Fruit fly (Drosophila melanogaster) whole organism, embryonic: Measurements from ENCODE around the gene CG16727.

Source experiments
- Aef1 ChIP-seq: fragments of 200-800 bp; sonication (Bioruptor generic); IDR thresholded peaks from 3 replicates; pipeline ENCODE4 v1.3.6; 2022; ENCODE audit warnings: missing biosample characterization, missing genetic modification characterization
- Atf3 ChIP-seq: fragments of 200-800 bp; sonication (Bioruptor generic); optimal IDR thresholded peaks from 3 replicates; lab custom pipeline; 2016; ENCODE audit warnings: missing biosample characterization, missing genetic modification characterization
- CG13287 ChIP-seq: fragments of 200-800 bp; sonication (Bioruptor generic); IDR thresholded peaks from 2 replicates; pipeline ENCODE4 v1.3.6; 2022; ENCODE audit warnings: missing biosample characterization, missing genetic modification characterization; ENCODE audit not compliant: partially characterized antibody
- CG13775 ChIP-seq: fragments of 200-800 bp; sonication (Bioruptor generic); optimal IDR thresholded peaks from 3 replicates; lab custom pipeline; 2017; ENCODE audit warnings: missing biosample characterization, mild to moderate bottlenecking, missing genetic modification characterization
- CG15269 ChIP-seq: fragments of 200-800 bp; sonication (Bioruptor generic); optimal IDR thresholded peaks from 2 replicates; lab custom pipeline; 2018; ENCODE audit warnings: missing biosample characterization, mild to moderate bottlenecking, missing genetic modification characterization, moderate library complexity
- CG15696 ChIP-seq: fragments of 200-800 bp; sonication (Bioruptor generic); optimal IDR thresholded peaks from 2 replicates; lab custom pipeline; 2019; ENCODE audit warnings: missing biosample characterization, mild to moderate bottlenecking, missing genetic modification characterization, moderate library complexity
- CG18011 ChIP-seq: fragments of 200-800 bp; sonication (Bioruptor generic); optimal IDR thresholded peaks from 2 replicates; lab custom pipeline; 2017; ENCODE audit warnings: missing biosample characterization, missing genetic modification characterization, mild to moderate bottlenecking, moderate library complexity, missing genotype
- CG2199 ChIP-seq: fragments of 200-800 bp; sonication (Bioruptor generic); IDR thresholded peaks from 3 replicates; pipeline ENCODE4 v1.3.6; 2022; ENCODE audit warnings: missing biosample characterization, missing genetic modification characterization
- CG2678 ChIP-seq: fragments of 200-800 bp; sonication (Bioruptor generic); optimal IDR thresholded peaks from 3 replicates; lab custom pipeline; 2019; ENCODE audit warnings: missing biosample characterization, mild to moderate bottlenecking, missing genetic modification characterization, moderate library complexity
- CG30403 ChIP-seq: fragments of 200-800 bp; sonication (Bioruptor generic); optimal IDR thresholded peaks from 3 replicates; lab custom pipeline; 2016; ENCODE audit warnings: missing biosample characterization, missing genetic modification characterization
- CG30431 ChIP-seq: fragments of 200-800 bp; sonication (Bioruptor generic); optimal IDR thresholded peaks from 2 replicates; lab custom pipeline; 2017; ENCODE audit warnings: missing biosample characterization, missing genetic modification characterization
- CG34422 ChIP-seq: fragments of 200-800 bp; sonication (Bioruptor generic); IDR thresholded peaks from 3 replicates; pipeline ENCODE4 v1.3.6; 2022; ENCODE audit warnings: missing biosample characterization, missing genetic modification characterization
- CG3995 ChIP-seq: fragments of 200-800 bp; sonication (Bioruptor generic); optimal IDR thresholded peaks from 3 replicates; lab custom pipeline; 2016; ENCODE audit warnings: missing biosample characterization, missing genetic modification characterization
- CG4360 ChIP-seq: fragments of 200-800 bp; sonication (Bioruptor generic); IDR thresholded peaks from 2 replicates; pipeline ENCODE4 v1.3.6; 2022; ENCODE audit warnings: missing biosample characterization, missing genetic modification characterization
- CG7786 ChIP-seq: fragments of 200-800 bp; sonication (Bioruptor generic); optimal IDR thresholded peaks from 2 replicates; lab custom pipeline; 2016; ENCODE audit warnings: missing biosample characterization, missing genetic modification characterization
- CG7839 ChIP-seq: fragments of 200-800 bp; sonication (Bioruptor generic); optimal IDR thresholded peaks from 3 replicates; lab custom pipeline; 2018; ENCODE audit warnings: missing biosample characterization, mild to moderate bottlenecking, missing genetic modification characterization, moderate library complexity
- CG8290 ChIP-seq, 3 experiments: fragments of 200-800 bp; sonication (Bioruptor generic); optimal IDR thresholded peaks; 2 replicates each; lab custom pipeline; 2016 to 2019; ENCODE audit warnings: missing biosample characterization in 3 of 3, missing genetic modification characterization in 3 of 3, mild to moderate bottlenecking in 2 of 3, moderate library complexity in 1 of 3
- CG8359 ChIP-seq: fragments of 200-800 bp; sonication (Bioruptor generic); optimal IDR thresholded peaks from 2 replicates; lab custom pipeline; 2017; ENCODE audit warnings: missing biosample characterization, mild to moderate bottlenecking, missing genetic modification characterization, borderline replicate concordance
- CG9215 ChIP-seq: fragments of 200-800 bp; sonication (Bioruptor generic); IDR thresholded peaks from 2 replicates; pipeline ENCODE4 v1.3.6; 2022; ENCODE audit warnings: missing biosample characterization, missing genetic modification characterization
- Dll ChIP-seq: fragments of 200-800 bp; sonication (Bioruptor generic); IDR thresholded peaks from 4 replicates; pipeline ENCODE4 v1.3.6; 2022; ENCODE audit warnings: missing biosample characterization, missing genetic modification characterization; ENCODE audit not compliant: partially characterized antibody
- Doc3 ChIP-seq: fragments of 200-800 bp; sonication (Bioruptor generic); IDR thresholded peaks from 3 replicates; pipeline ENCODE4 v1.3.6; 2022; ENCODE audit warnings: missing biosample characterization, missing genetic modification characterization; ENCODE audit not compliant: partially characterized antibody
- Jarid2 ChIP-seq: fragments of 200-800 bp; sonication (Bioruptor generic); optimal IDR thresholded peaks from 3 replicates; lab custom pipeline; 2017; ENCODE audit warnings: mild to moderate bottlenecking, missing biosample characterization, missing genetic modification reagents, missing genetic modification characterization
- Lhr ChIP-seq: fragments of 200-800 bp; sonication (Bioruptor generic); optimal IDR thresholded peaks from 3 replicates; lab custom pipeline; 2017; ENCODE audit warnings: mild to moderate bottlenecking, missing biosample characterization, missing genetic modification reagents, missing genetic modification characterization
- Max ChIP-seq: fragments of 200-800 bp; sonication (Bioruptor generic); optimal IDR thresholded peaks from 2 replicates; lab custom pipeline; 2016; ENCODE audit warnings: missing biosample characterization, mild to moderate bottlenecking, missing genetic modification characterization
- Optix ChIP-seq: fragments of 200-800 bp; sonication (Bioruptor generic); IDR thresholded peaks from 3 replicates; pipeline ENCODE4 v1.3.6; 2022; ENCODE audit warnings: missing biosample characterization, missing genetic modification characterization
- Sox102F ChIP-seq: fragments of 200-800 bp; sonication (Bioruptor generic); optimal IDR thresholded peaks from 2 replicates; lab custom pipeline; 2018; ENCODE audit warnings: missing biosample characterization, mild to moderate bottlenecking, missing genetic modification characterization, moderate library complexity
- Vsx1 ChIP-seq: fragments of 200-800 bp; sonication (Bioruptor generic); optimal IDR thresholded peaks from 2 replicates; lab custom pipeline; 2017; ENCODE audit warnings: missing biosample characterization, mild to moderate bottlenecking, missing genetic modification characterization, missing genetic modification reagents
- al ChIP-seq: fragments of 200-800 bp; sonication (Bioruptor generic); IDR thresholded peaks from 2 replicates; pipeline ENCODE4 v1.3.6; 2022; ENCODE audit warnings: missing biosample characterization, missing genetic modification characterization
- aop ChIP-seq: fragments of 200-800 bp; sonication (Bioruptor generic); IDR thresholded peaks from 2 replicates; pipeline ENCODE4 v1.3.6; 2022; ENCODE audit warnings: missing biosample characterization, missing genetic modification characterization
- br ChIP-seq: fragments of >200 bp; optimal IDR thresholded peaks from 2 replicates; lab custom pipeline; 2017
- caup ChIP-seq: fragments of 200-800 bp; sonication (Bioruptor generic); optimal IDR thresholded peaks from 3 replicates; lab custom pipeline; 2017; ENCODE audit warnings: missing biosample characterization, mild to moderate bottlenecking, missing genetic modification characterization, moderate library complexity; ENCODE audit not compliant: severe bottlenecking
- chinmo ChIP-seq: fragments of 200-800 bp; sonication (Bioruptor generic); IDR thresholded peaks from 4 replicates; pipeline ENCODE4 v1.3.6; 2022; ENCODE audit warnings: missing biosample characterization, missing genetic modification characterization; ENCODE audit not compliant: partially characterized antibody
- dati ChIP-seq: fragments of 200-800 bp; sonication (Bioruptor generic); IDR thresholded peaks from 2 replicates; pipeline ENCODE4 v1.3.6; 2022; ENCODE audit warnings: missing biosample characterization, missing genetic modification characterization
- ham ChIP-seq: fragments of 200-800 bp; sonication (Bioruptor generic); IDR thresholded peaks from 2 replicates; pipeline ENCODE4 v1.3.6; 2022; ENCODE audit warnings: missing biosample characterization, missing genetic modification characterization
- hkb ChIP-seq, 2 experiments: fragments of 200-800 bp in 1 of 2; fragments of >200 bp in 1 of 2; sonication (Bioruptor generic) in 1 of 2; IDR thresholded peaks in 1 of 2; optimal IDR thresholded peaks in 1 of 2; 2 replicates each; pipeline versions ENCODE4 v1.3.6 to Lab custom; 2017 to 2022; ENCODE audit warnings: missing biosample characterization in 1 of 2, missing genetic modification characterization in 1 of 2
- jigr1 ChIP-seq: fragments of 200-800 bp; sonication (Bioruptor generic); IDR thresholded peaks from 3 replicates; pipeline ENCODE4 v1.3.6; 2022; ENCODE audit warnings: missing biosample characterization, missing genetic modification characterization
- jumu ChIP-seq: fragments of 200-800 bp; sonication (Bioruptor generic); optimal IDR thresholded peaks from 3 replicates; lab custom pipeline; 2016; ENCODE audit warnings: missing biosample characterization, missing genetic modification characterization
- kah ChIP-seq: fragments of 200-800 bp; sonication (Bioruptor generic); optimal IDR thresholded peaks from 2 replicates; lab custom pipeline; 2018; ENCODE audit warnings: missing biosample characterization, mild to moderate bottlenecking, missing genetic modification characterization
- kay ChIP-seq: fragments of 200-800 bp; sonication (Bioruptor generic); optimal IDR thresholded peaks from 2 replicates; lab custom pipeline; 2016; ENCODE audit warnings: missing biosample characterization, missing genetic modification characterization
- nom ChIP-seq: fragments of 200-800 bp; sonication (Bioruptor generic); optimal IDR thresholded peaks from 2 replicates; lab custom pipeline; 2017; ENCODE audit warnings: missing biosample characterization, missing genetic modification characterization, mild to moderate bottlenecking, moderate library complexity, missing genetic modification reagents
- pan ChIP-seq, 4 experiments: fragments of >200 bp in 3 of 4; fragments of 200-800 bp in 1 of 4; sonication (Bioruptor generic) in 1 of 4; optimal IDR thresholded peaks in 3 of 4; IDR thresholded peaks in 1 of 4; 2 replicates each; pipeline versions ENCODE4 v1.3.6 to Lab custom; 2017 to 2022; ENCODE audit warnings: missing biosample characterization in 2 of 4, missing genetic modification characterization in 2 of 4, mixed read lengths in 1 of 4
- run ChIP-seq: fragments of 200-800 bp; sonication (Bioruptor generic); optimal IDR thresholded peaks from 3 replicates; lab custom pipeline; 2018; ENCODE audit warnings: missing biosample characterization, mild to moderate bottlenecking, missing genetic modification characterization
- sens ChIP-seq: fragments of 200-800 bp; sonication (Bioruptor generic); peaks from one replicate; lab custom pipeline; 2016; ENCODE audit warnings: missing biosample characterization, missing genetic modification characterization
- slbo ChIP-seq: fragments of 200-800 bp; sonication (Bioruptor generic); IDR thresholded peaks from 2 replicates; pipeline ENCODE4 v1.3.6; 2022; ENCODE audit warnings: missing biosample characterization, missing genetic modification characterization
- sna ChIP-seq: fragments of 200-800 bp; sonication (Bioruptor generic); IDR thresholded peaks from 2 replicates; pipeline ENCODE4 v1.3.6; 2022; ENCODE audit warnings: missing biosample characterization, missing genetic modification characterization; ENCODE audit not compliant: partially characterized antibody
- vvl ChIP-seq: fragments of 200-800 bp; sonication (Bioruptor generic); IDR thresholded peaks from 2 replicates; pipeline ENCODE4 v1.3.6; 2022; ENCODE audit warnings: missing biosample characterization, missing genetic modification characterization
- zen2 ChIP-seq: fragments of 200-800 bp; sonication (Bioruptor generic); IDR thresholded peaks from 3 replicates; pipeline ENCODE4 v1.3.6; 2022; ENCODE audit warnings: missing biosample characterization, missing genetic modification characterization; ENCODE audit not compliant: partially characterized antibody
- zfh2 ChIP-seq: fragments of 200-800 bp; sonication (Bioruptor generic); optimal IDR thresholded peaks from 2 replicates; lab custom pipeline; 2016; ENCODE audit warnings: missing biosample characterization, missing genetic modification characterization

Gene CG16727

DNA sequence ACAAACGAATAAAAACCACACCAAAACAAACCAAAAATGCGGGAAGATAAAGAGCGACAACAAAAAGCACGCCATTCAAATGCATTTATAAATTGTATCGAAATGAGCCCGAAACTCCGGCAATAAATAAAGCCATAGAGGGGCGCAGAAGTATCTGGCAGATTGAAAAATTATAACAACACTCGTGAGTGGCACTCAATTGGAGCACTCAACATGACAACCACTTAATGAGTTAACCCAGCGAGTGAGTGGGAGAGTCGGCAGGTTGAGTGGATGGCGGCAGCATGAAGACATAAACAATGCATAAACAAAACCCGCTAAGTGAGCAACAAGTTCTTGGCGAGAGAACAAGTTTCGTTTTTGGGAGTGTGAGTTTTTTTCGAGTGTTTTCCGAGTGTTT, 44.4 kb upstream of the CG16727 start (continued):
- TF ChIP-seq Doc3 (GFP tag; lab: Robert Waterston, UW) (peak; percentile 49; the same call in 1 of the 3 replicates), CG8290 (GFP tag; optimal IDR thresholded peaks at IDR 0.05; lab: Kevin White, UChicago) (no peak), CG8290 (tag; optimal IDR thresholded peaks at IDR 0.05; lab: Kevin White, UChicago) (no peak), CG15269 (peak; percentile 86), CG18011 (GFP tag; lab: Kevin White, UChicago) (no peak), run (tag; lab: Kevin White, UChicago) (peak; percentile 16), slbo (GFP tag; lab: Robert Waterston, UW) (no peak), Optix (GFP tag; lab: Robert Waterston, UW) (no peak), Dll (peak; percentile 51; the same call in 2 of the 4 replicates), zen2 (GFP tag; lab: Robert Waterston, UW) (peak; percentile 55; the same call in 1 of the 3 replicates), sna (GFP tag; lab: Robert Waterston, UW) (peak; percentile 73), CG2678 (tag; lab: Kevin White, UChicago) (no peak), Lhr (GFP tag; lab: Kevin White, UChicago) (no peak), kah (GFP tag; lab: Kevin White, UChicago) (peak; percentile 81), al (no peak), Max (no peak), chinmo (peak; percentile 95; the same call in 3 of the 4 replicates), CG2199 (GFP tag; lab: Robert Waterston, UW) (peak; percentile 83)

- no peak for TF ChIP-seq vvl (GFP tag; lab: Robert Waterston, UW)
- no peak for TF ChIP-seq CG9215
- TF ChIP-seq CG2199 (GFP tag; lab: Robert Waterston, UW) = no peak
- TF ChIP-seq aop (GFP tag; lab: Robert Waterston, UW) = no peak
- peak; percentile 9 for TF ChIP-seq nom (GFP tag; lab: Kevin White, UChicago)
- peak; percentile 65 for TF ChIP-seq Jarid2 (GFP tag; lab: Kevin White, UChicago)
- no peak for TF ChIP-seq CG15696 (tag; lab: Kevin White, UChicago)
- no peak for TF ChIP-seq kay
- no peak for TF ChIP-seq ham (GFP tag; lab: Robert Waterston, UW)
- no peak for TF ChIP-seq CG7786 (GFP tag; lab: Kevin White, UChicago)
- TF ChIP-seq br (lab: Kevin White, UChicago) = no peak
- TF ChIP-seq Dll = 0 out of 4 replicates have a peak, but pooled peaks have one; percentile 3
- TF ChIP-seq jumu (GFP tag; lab: Kevin White, UChicago) = no peak
- TF ChIP-seq sens (GFP tag; lab: Kevin White, UChicago) = peak; percentile 50
- TF ChIP-seq Vsx1 = no peak
- no peak for TF ChIP-seq CG13287 (GFP tag; lab: Robert Waterston, UW)
- TF ChIP-seq Atf3 (GFP tag; lab: Kevin White, UChicago) = no peak
- no peak for TF ChIP-seq dati (GFP tag; lab: Robert Waterston, UW)
- TF ChIP-seq Aef1 = peak; percentile 29; the same call in 1 of the 3 replicates
- TF ChIP-seq sna (GFP tag; lab: Robert Waterston, UW) = no peak
- TF ChIP-seq jigr1 (GFP tag; lab: Robert Waterston, UW) = no peak
- no peak for TF ChIP-seq CG30403 (GFP tag; lab: Kevin White, UChicago)
- no peak for TF ChIP-seq CG13775
- no peak for TF ChIP-seq zfh2 (GFP tag; lab: Kevin White, UChicago)
- no peak for TF ChIP-seq CG30431
- TF ChIP-seq CG4360 = 0 out of 2 replicates have a peak, but pooled peaks have one; percentile 8
- no peak for TF ChIP-seq Sox102F (GFP tag; lab: Kevin White, UChicago)
- TF ChIP-seq CG8359 (GFP tag; lab: Kevin White, UChicago) = peak; percentile 50
- no peak for TF ChIP-seq pan (optimal IDR thresholded peaks at IDR 0.05; lab: Kevin White, UChicago)
- no peak for TF ChIP-seq pan (GFP tag; optimal IDR thresholded peaks at IDR 0.05 in 1 of 2, IDR thresholded peaks at IDR 0.05 in 1 of 2)
- peak; percentile 59 for TF ChIP-seq hkb (optimal IDR thresholded peaks at IDR 0.05; lab: Kevin White, UChicago)
- TF ChIP-seq hkb (GFP tag; IDR thresholded peaks at IDR 0.05; lab: Robert Waterston, UW) = no peak
- no peak for TF ChIP-seq CG3995 (GFP tag; lab: Kevin White, UChicago)
- peak; percentile 51; the same call in 1 of the 3 replicates for TF ChIP-seq CG34422 (GFP tag; lab: Robert Waterston, UW)
- no peak for TF ChIP-seq caup (GFP tag; lab: Kevin White, UChicago)
- no peak for TF ChIP-seq CG7839 (tag; lab: Kevin White, UChicago)
Observed at dm6 chr3R:19569139-19569538, 44.0 kb upstream of the CG16727 start.
